Fruit fly (Drosophila melanogaster) S2 (cell line): ENCODE measurements around the gene TTLL4A.

Experiments
- CG8478 ChIP-seq: fragments of >200 bp; optimal IDR thresholded peaks from 2 replicates; lab custom pipeline; 2018
- CTCF ChIP-seq, 2 experiments: fragments of >200 bp; optimal IDR thresholded peaks; 2 replicates each; lab custom pipeline; 2018

DNA sequence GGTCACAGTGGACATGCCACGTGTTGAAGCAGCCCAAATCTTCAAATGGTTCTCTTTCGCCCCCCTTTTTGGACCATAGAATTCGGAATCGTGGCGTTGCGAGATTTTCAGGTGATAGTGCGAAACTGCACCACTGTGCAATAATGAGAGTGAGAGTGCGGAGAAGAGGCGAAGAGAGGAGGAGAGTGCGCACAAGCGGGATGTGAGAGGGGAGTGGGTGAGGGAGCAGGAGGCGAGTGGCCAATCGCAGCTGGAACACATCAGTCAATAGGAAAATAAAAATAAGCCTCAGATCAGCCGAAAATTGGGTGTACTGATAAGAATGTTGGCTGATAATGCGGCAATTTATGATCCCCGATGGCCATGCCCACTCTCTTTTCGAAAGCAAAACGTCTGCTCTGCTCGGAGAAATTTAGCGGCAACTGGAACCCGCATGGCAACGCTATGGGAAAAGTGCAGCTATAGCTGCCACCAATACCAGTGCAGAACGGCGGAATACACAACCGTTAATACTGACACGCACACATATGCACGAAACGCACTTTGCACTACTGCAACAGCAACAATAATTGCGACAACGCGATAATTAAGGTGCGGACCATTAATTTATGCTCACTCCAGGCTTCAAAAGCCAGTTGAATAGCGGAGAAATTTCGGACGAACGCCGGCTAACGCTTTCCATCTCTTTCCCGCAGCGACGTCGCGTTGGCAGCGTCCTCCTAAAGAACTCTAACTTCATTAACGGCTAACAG lies 21.8 kb upstream of the TTLL4A start:
- TF ChIP-seq CTCF (optimal IDR thresholded peaks at IDR 0.05; lab: Kevin White, UChicago) (no peak), CG8478 (lab: Kevin White, UChicago) (no peak)
